Fruit fly (Drosophila melanogaster) whole organism, pupa: ENCODE data around the gene Arp2.

Source experiments
- CG14655 ChIP-seq: fragments of 200-800 bp; sonication (Bioruptor generic); optimal IDR thresholded peaks from 3 replicates; lab custom pipeline; 2017; ENCODE audit warnings: mild to moderate bottlenecking, missing biosample characterization, missing genetic modification reagents, missing genetic modification characterization
- CG34367 ChIP-seq: fragments of 200-800 bp; sonication (Bioruptor generic); optimal IDR thresholded peaks from 2 replicates; lab custom pipeline; 2018; ENCODE audit warnings: missing biosample characterization, mild to moderate bottlenecking, missing genetic modification characterization
- CG8159 ChIP-seq: fragments of 200-800 bp; sonication (Bioruptor generic); optimal IDR thresholded peaks from 3 replicates; lab custom pipeline; 2018; ENCODE audit warnings: missing biosample characterization, mild to moderate bottlenecking, missing genetic modification characterization, moderate library complexity
- EcR ChIP-seq: fragments of 200-800 bp; sonication (Bioruptor generic); optimal IDR thresholded peaks from 3 replicates; lab custom pipeline; 2019; ENCODE audit warnings: missing biosample characterization, missing genetic modification characterization, mild to moderate bottlenecking, moderate library complexity, missing genetic modification reagents
- Ets98B ChIP-seq: fragments of 200-800 bp; sonication (Bioruptor generic); IDR thresholded peaks from 2 replicates; pipeline ENCODE4 v1.3.6; 2022; ENCODE audit warnings: missing biosample characterization, missing genetic modification characterization

DNA sequence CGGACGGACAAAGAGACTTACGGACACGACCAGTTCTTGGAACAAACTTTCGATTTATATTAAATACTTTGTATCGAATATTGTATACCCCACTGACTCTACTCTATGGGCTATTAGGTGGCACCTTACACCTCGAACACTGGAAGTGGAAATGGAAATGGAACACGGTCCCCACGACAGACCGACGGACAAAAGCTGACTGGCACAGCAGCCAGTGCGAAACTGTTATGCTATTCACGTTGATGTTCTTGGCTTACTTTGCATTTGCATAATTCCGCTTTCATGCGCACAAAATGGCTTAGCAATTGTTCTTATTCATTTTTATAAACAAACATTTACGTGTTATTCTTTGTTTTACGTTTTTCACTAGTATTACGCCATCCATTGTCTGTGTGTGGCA, 20.3 kb upstream of the Arp2 start:
- TF ChIP-seq Ets98B: no peak
- no peak for TF ChIP-seq CG14655 (GFP tag; lab: Kevin White, UChicago)
- TF ChIP-seq CG8159 (tag; lab: Kevin White, UChicago): no peak
- no peak for TF ChIP-seq CG34367 (tag; lab: Kevin White, UChicago)
- TF ChIP-seq EcR (GFP tag; lab: Kevin White, UChicago): no peak
